Worm (Caenorhabditis elegans) whole organism, young adult: ENCODE measurements around the gene C32D5.14.

Experiments
- F33H1.4 ChIP-seq: fragments of 200-800 bp; sonication (Bioruptor generic); IDR thresholded peaks from 2 replicates; pipeline ENCODE4 v1.3.6; 2022; ENCODE audit warnings: missing genetic modification reagents, missing genetic modification characterization, missing compliant biosample characterization
- F52B5.7 ChIP-seq: sonication (generic microtip); optimal IDR thresholded peaks from 2 replicates; lab custom pipeline; 2016; ENCODE audit warnings: mild to moderate bottlenecking, missing genetic modification characterization, missing compliant biosample characterization
- Y67H2A.10 ChIP-seq: fragments of 200-800 bp; sonication (Bioruptor generic); conservative IDR thresholded peaks from 2 replicates; pipeline ENCODE4 v1.3.6; 2022; ENCODE audit warnings: missing genetic modification reagents, missing genetic modification characterization, missing compliant biosample characterization
- ZK185.1 ChIP-seq: sonication (generic microtip); optimal IDR thresholded peaks from 2 replicates; lab custom pipeline; 2016; ENCODE audit warnings: mild to moderate bottlenecking, missing genetic modification characterization, missing compliant biosample characterization; ENCODE audit not compliant: poor library complexity, severe bottlenecking
- attf-3 ChIP-seq: fragments of 200-800 bp; sonication (Bioruptor generic); conservative IDR thresholded peaks from 2 replicates; pipeline ENCODE4 v1.3.6; 2022; ENCODE audit warnings: missing genetic modification reagents, missing genetic modification characterization, missing compliant biosample characterization
- ceh-100 ChIP-seq: fragments of 200-800 bp; sonication (Bioruptor generic); IDR thresholded peaks from 2 replicates; pipeline ENCODE4 v1.3.6; 2022; ENCODE audit warnings: missing genetic modification reagents, missing genetic modification characterization, missing compliant biosample characterization
- hlh-12 ChIP-seq: sonication (generic microtip); optimal IDR thresholded peaks from 2 replicates; lab custom pipeline; 2016; ENCODE audit warnings: missing genetic modification characterization, missing compliant biosample characterization
- nfya-1 ChIP-seq: sonication (generic microtip); optimal IDR thresholded peaks from 2 replicates; lab custom pipeline; 2017; ENCODE audit warnings: antibody characterized with exemption, missing compliant biosample characterization, missing genetic modification characterization, borderline replicate concordance; ENCODE audit not compliant: insufficient read depth
- nhr-120 ChIP-seq: fragments of 200-800 bp; sonication (Bioruptor generic); IDR thresholded peaks from 2 replicates; pipeline ENCODE4 v1.3.6; 2022; ENCODE audit warnings: missing genetic modification characterization, missing compliant biosample characterization
- snpc-4 ChIP-seq, 5 experiments: fragments of 150-350 bp in 1 of 5; sonication (generic microtip) in 4 of 5; optimal IDR thresholded peaks; 2 replicates each; lab custom pipeline; 2014 to 2018; ENCODE audit warnings: missing genetic modification characterization in 5 of 5, missing biosample characterization in 3 of 5, antibody characterized with exemption in 2 of 5, mild to moderate bottlenecking in 2 of 5, missing compliant biosample characterization in 2 of 5, missing genotype in 2 of 5, moderate library complexity in 2 of 5, missing genetic modification reagents in 1 of 5
- unc-62 ChIP-seq: fragments of 150-350 bp; optimal IDR thresholded peaks from 2 replicates; lab custom pipeline; 2014; ENCODE audit warnings: missing biosample characterization, missing genetic modification reagents, missing genetic modification characterization

DNA sequence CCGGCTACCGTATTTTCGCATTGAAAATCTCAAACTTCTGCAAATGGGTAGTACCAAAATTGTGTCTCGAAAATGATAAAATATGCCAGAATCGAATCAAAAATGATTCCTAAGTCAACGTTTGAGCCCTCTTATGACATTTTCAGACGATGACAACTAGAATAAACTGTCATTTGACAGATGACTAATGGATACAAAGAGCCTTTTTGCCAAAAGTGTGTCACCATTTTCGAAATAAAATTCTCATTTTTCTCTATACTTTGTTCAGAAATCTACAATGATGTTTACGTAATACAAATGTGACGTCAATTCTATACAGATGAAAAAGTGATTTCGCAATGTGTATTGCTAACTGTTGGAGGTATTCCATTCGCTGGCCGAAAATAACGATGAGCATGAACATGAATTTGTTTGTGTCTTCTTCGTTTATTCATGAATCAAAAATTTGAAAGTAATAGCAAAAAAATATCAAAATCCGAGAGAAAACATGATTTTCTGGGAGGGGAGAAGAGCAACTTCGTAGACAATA lies 11.3 kb downstream of the C32D5.14 start:
- peak; percentile 55 for TF ChIP-seq unc-62 (GFP tag; lab: Kevin White, UChicago)
- no peak for TF ChIP-seq hlh-12 (tag; lab: Kevin White, UChicago)
- no peak for TF ChIP-seq nhr-120 (GFP tag; lab: Robert Waterston, UW)
- TF ChIP-seq nfya-1 (tag; lab: Kevin White, UChicago), result no peak
- TF ChIP-seq attf-3 (GFP tag; lab: Robert Waterston, UW), result 0 out of 2 replicates have a peak, but pooled peaks have one; percentile 26
- no peak for TF ChIP-seq snpc-4 (GFP tag; optimal IDR thresholded peaks at IDR 0.05; lab: Kevin White, UChicago)
- peak in 2 of 4 experiments; percentile 10 to 50 for TF ChIP-seq snpc-4 (tag; optimal IDR thresholded peaks at IDR 0.05; lab: Kevin White, UChicago)
- TF ChIP-seq ceh-100 (GFP tag; lab: Robert Waterston, UW), result peak; percentile 30
- no peak for TF ChIP-seq Y67H2A.10 (GFP tag; lab: Robert Waterston, UW)
- peak; percentile 86 for TF ChIP-seq ZK185.1 (tag; lab: Kevin White, UChicago)
- no peak for TF ChIP-seq F33H1.4 (GFP tag; lab: Robert Waterston, UW)
- peak; percentile 85 for TF ChIP-seq F52B5.7 (tag; lab: Kevin White, UChicago)
